Fruit fly (Drosophila melanogaster) whole organism, wandering third instar larva: Measurements from ENCODE around the gene CG13031.

Experiments
- Abd-B ChIP-seq: fragments of >200 bp; optimal IDR thresholded peaks from 2 replicates; lab custom pipeline; 2017; ENCODE audit warnings: missing biosample characterization, missing genetic modification characterization
- Dfd ChIP-seq: fragments of >200 bp; optimal IDR thresholded peaks from 2 replicates; lab custom pipeline; 2017; ENCODE audit warnings: missing biosample characterization, missing genetic modification characterization
- Dif ChIP-seq: fragments of 200-275, 200-300 bp; sonication (Bioruptor generic); optimal IDR thresholded peaks from 2 replicates; lab custom pipeline; 2018; ENCODE audit warnings: missing biosample characterization, missing genetic modification characterization; ENCODE audit not compliant: partially characterized antibody
- Hr78 ChIP-seq: fragments of >200 bp; optimal IDR thresholded peaks from 2 replicates; lab custom pipeline; 2017; ENCODE audit warnings: missing biosample characterization, missing genetic modification characterization
- dsf ChIP-seq: sonication (Bioruptor generic); optimal IDR thresholded peaks from 2 replicates; lab custom pipeline; 2016; ENCODE audit warnings: missing biosample characterization, missing genetic modification characterization, borderline replicate concordance
- ey ChIP-seq: fragments of 200-800 bp; sonication (Bioruptor generic); optimal IDR thresholded peaks from 2 replicates; lab custom pipeline; 2016; ENCODE audit warnings: missing biosample characterization, missing genetic modification characterization
- jim ChIP-seq: fragments of 175-275, 200-325 bp; sonication (Bioruptor generic); optimal IDR thresholded peaks from 2 replicates; lab custom pipeline; 2016; ENCODE audit warnings: missing biosample characterization, mild to moderate bottlenecking, missing genetic modification characterization
- psq ChIP-seq: fragments of 200-800 bp; sonication (Bioruptor generic); optimal IDR thresholded peaks from 3 replicates; lab custom pipeline; 2017; ENCODE audit warnings: missing biosample characterization, mild to moderate bottlenecking, missing genetic modification characterization, moderate library complexity
- tai ChIP-seq: sonication (Bioruptor generic); optimal IDR thresholded peaks from 2 replicates; lab custom pipeline; 2016; ENCODE audit warnings: missing biosample characterization, missing genetic modification characterization

dm6 chr3L:16750750-16751149, 26.1 kb downstream of the CG13031 start:
- no peak for TF ChIP-seq Hr78
- TF ChIP-seq ey: no peak
- TF ChIP-seq psq (GFP tag; lab: Kevin White, UChicago): no peak
- no peak for TF ChIP-seq jim
- TF ChIP-seq dsf (GFP tag; lab: Kevin White, UChicago): no peak
- TF ChIP-seq tai (GFP tag; lab: Kevin White, UChicago): no peak
- no peak for TF ChIP-seq Dfd (GFP tag; lab: Kevin White, UChicago)
- TF ChIP-seq Dif: no peak
- no peak for TF ChIP-seq Abd-B (GFP tag; lab: Kevin White, UChicago)
